Worm (Caenorhabditis elegans) whole organism, L3 larva: ENCODE measurements around the gene his-5.

ENCODE experiments used
- ama-1 ChIP-seq: fragments of 150-350 bp; optimal IDR thresholded peaks from 2 replicates; lab custom pipeline; 2018
- elt-1 ChIP-seq: fragments of 150-350 bp; optimal IDR thresholded peaks from 2 replicates; lab custom pipeline; 2014; ENCODE audit warnings: missing biosample characterization, missing genetic modification characterization
- fos-1 ChIP-seq: fragments of 150-350 bp; optimal IDR thresholded peaks from 2 replicates; lab custom pipeline; 2014; ENCODE audit warnings: missing biosample characterization, missing genetic modification characterization
- mdl-1 ChIP-seq: fragments of 150-350 bp; optimal IDR thresholded peaks from 2 replicates; lab custom pipeline; 2014; ENCODE audit warnings: missing biosample characterization, missing genetic modification characterization
- nhr-11 ChIP-seq: fragments of 150-350 bp; optimal IDR thresholded peaks from 2 replicates; lab custom pipeline; 2014; ENCODE audit warnings: missing biosample characterization, missing genetic modification characterization
- nhr-25 ChIP-seq: sonication (generic microtip); optimal IDR thresholded peaks from 2 replicates; lab custom pipeline; 2017; ENCODE audit warnings: missing biosample characterization, missing genetic modification characterization
- nhr-43 ChIP-seq: sonication (generic microtip); optimal IDR thresholded peaks from 2 replicates; lab custom pipeline; 2016; ENCODE audit warnings: mild to moderate bottlenecking, missing genetic modification characterization, missing compliant biosample characterization; ENCODE audit not compliant: poor library complexity, severe bottlenecking
- pha-4 ChIP-seq: fragments of 150-350 bp; optimal IDR thresholded peaks from 2 replicates; lab custom pipeline; 2014; ENCODE audit warnings: missing biosample characterization, missing genetic modification reagents, missing genetic modification characterization
- unc-39 ChIP-seq: sonication (generic microtip); optimal IDR thresholded peaks from 4 replicates; lab custom pipeline; 2017; ENCODE audit warnings: missing biosample characterization, missing genetic modification characterization
- unc-62 ChIP-seq: fragments of 150-350 bp; sonication (generic microtip); optimal IDR thresholded peaks from 4 replicates; lab custom pipeline; 2014; ENCODE audit warnings: missing biosample characterization, missing genetic modification reagents, missing genetic modification characterization
- ztf-4 ChIP-seq: fragments of 150-350 bp; optimal IDR thresholded peaks from 2 replicates; lab custom pipeline; 2014; ENCODE audit warnings: missing biosample characterization, missing genetic modification characterization

DNA sequence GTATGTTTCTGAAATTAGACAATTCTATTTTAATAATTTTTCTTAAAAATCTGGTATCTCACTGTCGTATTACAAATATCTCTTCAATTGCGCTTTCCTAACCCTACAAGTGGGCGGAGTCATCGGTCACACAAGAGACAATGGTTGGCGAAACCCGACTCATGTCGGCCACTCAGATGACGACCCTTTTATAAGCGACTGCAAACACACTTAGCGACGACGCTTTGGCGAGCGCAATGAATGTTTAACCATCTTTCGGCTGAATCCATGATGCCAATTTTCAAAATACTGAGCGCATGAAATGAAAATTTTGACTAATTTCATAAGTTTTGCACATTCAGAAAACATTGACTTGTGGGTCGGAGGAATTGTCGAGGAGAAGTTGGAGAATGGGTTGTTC lies 34.7 kb upstream of the his-5 start:
- TF ChIP-seq nhr-25 (tag; lab: Kevin White, UChicago) (peak; percentile 68), ztf-4 (tag; lab: Kevin White, UChicago) (peak; percentile 90), ama-1 (lab: Kevin White, UChicago) (peak; percentile 51), elt-1 (tag; lab: Kevin White, UChicago) (no peak), mdl-1 (tag; lab: Kevin White, UChicago) (no peak), nhr-11 (no peak), unc-39 (peak; percentile 55), unc-62 (peak; percentile 90), pha-4 (tag; lab: Kevin White, UChicago) (no peak), nhr-43 (tag; lab: Kevin White, UChicago) (peak; percentile 98), fos-1 (tag; lab: Kevin White, UChicago) (no peak)
